Worm (Caenorhabditis elegans) whole organism, L4/young adult: ENCODE measurements around the gene rpn-13.

ENCODE experiments used
- dao-5 ChIP-seq: sonication (generic microtip); optimal IDR thresholded peaks from 2 replicates; lab custom pipeline; 2016; ENCODE audit warnings: missing genotype, missing genetic modification characterization, moderate library complexity, missing compliant biosample characterization
- him-1 ChIP-seq: sonication (generic microtip); optimal IDR thresholded peaks from 2 replicates; lab custom pipeline; 2016; ENCODE audit warnings: missing genotype, missing genetic modification reagents, missing genetic modification characterization, missing compliant biosample characterization

DNA sequence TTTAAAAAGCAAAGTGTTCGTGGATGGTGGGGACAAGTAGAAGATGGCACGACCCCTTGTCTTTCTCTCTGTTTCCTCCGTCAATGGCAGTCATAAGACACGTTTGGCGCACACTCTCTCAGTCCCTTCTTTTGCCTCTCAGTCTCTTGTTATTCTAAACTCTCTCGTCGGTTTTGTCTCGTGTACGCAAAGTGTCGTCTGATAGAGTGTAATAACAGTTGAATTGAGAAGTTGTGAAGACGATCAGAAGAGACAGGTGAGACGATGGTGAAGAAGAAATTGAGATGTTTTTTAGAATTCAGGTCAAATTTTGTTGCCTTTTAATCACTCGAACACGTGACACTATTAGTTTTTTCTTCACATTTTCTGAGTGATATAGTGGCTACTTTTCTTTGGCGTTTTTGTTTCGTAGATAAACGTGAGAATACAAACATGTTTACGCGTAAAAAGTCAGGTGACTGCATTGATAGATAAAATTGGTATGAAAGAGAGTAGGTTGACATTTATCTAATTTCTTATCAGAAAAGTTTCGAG lies 38.5 kb downstream of the rpn-13 start, which contains the start of gene F47D12.9:
- TF ChIP-seq him-1 (tag; lab: Kevin White, UChicago) (peak; percentile 45), dao-5 (no peak)
